Fruit fly (Drosophila melanogaster) whole organism, embryonic: ENCODE measurements around the gene Esyt2.

Experiments
- Atf3 ChIP-seq: fragments of 200-800 bp; sonication (Bioruptor generic); optimal IDR thresholded peaks from 3 replicates; lab custom pipeline; 2016; ENCODE audit warnings: missing biosample characterization, missing genetic modification characterization
- Bgb ChIP-seq: fragments of 200-800 bp; sonication (Bioruptor generic); IDR thresholded peaks from 2 replicates; pipeline ENCODE4 v1.3.6; 2022; ENCODE audit warnings: missing biosample characterization, missing genetic modification characterization; ENCODE audit not compliant: partially characterized antibody
- Bteb2 ChIP-seq: fragments of 200-800 bp; sonication (Bioruptor generic); optimal IDR thresholded peaks from 2 replicates; lab custom pipeline; 2016; ENCODE audit warnings: missing biosample characterization, missing genetic modification characterization
- CG10462 ChIP-seq: fragments of 200-800 bp; sonication (Bioruptor generic); optimal IDR thresholded peaks from 2 replicates; lab custom pipeline; 2016; ENCODE audit warnings: missing biosample characterization, missing genetic modification characterization
- CG11560 ChIP-seq: fragments of 200-800 bp; sonication (Bioruptor generic); IDR thresholded peaks from 3 replicates; pipeline ENCODE4 v1.3.6; 2022; ENCODE audit warnings: missing biosample characterization, missing genetic modification characterization
- CG12219 ChIP-seq: fragments of 200-800 bp; sonication (Bioruptor generic); optimal IDR thresholded peaks from 3 replicates; lab custom pipeline; 2018; ENCODE audit warnings: missing biosample characterization, mild to moderate bottlenecking, missing genetic modification characterization
- CG12391 ChIP-seq: fragments of 200-800 bp; sonication (Bioruptor generic); optimal IDR thresholded peaks from 3 replicates; lab custom pipeline; 2018; ENCODE audit warnings: missing biosample characterization, mild to moderate bottlenecking, missing genetic modification characterization, moderate library complexity
- CG13894 ChIP-seq: fragments of 200-800 bp; sonication (Bioruptor generic); optimal IDR thresholded peaks from 3 replicates; lab custom pipeline; 2018; ENCODE audit warnings: missing biosample characterization, mild to moderate bottlenecking, missing genetic modification characterization, moderate library complexity
- CG14710 ChIP-seq: fragments of 200-800 bp; sonication (Bioruptor generic); optimal IDR thresholded peaks from 3 replicates; lab custom pipeline; 2019; ENCODE audit warnings: missing biosample characterization, mild to moderate bottlenecking, missing genetic modification characterization, moderate library complexity
- CG17186 ChIP-seq: fragments of 200-800 bp; sonication (Bioruptor generic); optimal IDR thresholded peaks from 3 replicates; lab custom pipeline; 2017; ENCODE audit warnings: missing biosample characterization, missing genetic modification reagents, missing genetic modification characterization
- CG2889 ChIP-seq: fragments of 200-800 bp; sonication (Bioruptor generic); IDR thresholded peaks from 3 replicates; pipeline ENCODE4 v1.3.6; 2022; ENCODE audit warnings: missing biosample characterization, missing genetic modification characterization
- CG7928 ChIP-seq: fragments of 200-800 bp; sonication (Bioruptor generic); optimal IDR thresholded peaks from 2 replicates; lab custom pipeline; 2017; ENCODE audit warnings: missing biosample characterization, mild to moderate bottlenecking, missing genetic modification characterization
- CG8765 ChIP-seq: fragments of 200-800 bp; sonication (Bioruptor generic); IDR thresholded peaks from 2 replicates; pipeline ENCODE4 v1.3.6; 2022; ENCODE audit warnings: missing biosample characterization, missing genetic modification characterization
- CG9727 ChIP-seq: fragments of 200-800 bp; sonication (Bioruptor generic); optimal IDR thresholded peaks from 3 replicates; lab custom pipeline; 2017; ENCODE audit warnings: missing biosample characterization, mild to moderate bottlenecking, missing genetic modification characterization
- Camta ChIP-seq: fragments of 200-800 bp; sonication (Bioruptor generic); optimal IDR thresholded peaks from 2 replicates; lab custom pipeline; 2016; ENCODE audit warnings: missing biosample characterization, missing genetic modification characterization
- D19B ChIP-seq: fragments of 200-800 bp; sonication (Bioruptor generic); optimal IDR thresholded peaks from 2 replicates; lab custom pipeline; 2017; ENCODE audit warnings: missing biosample characterization, mild to moderate bottlenecking, missing genetic modification characterization
- Deaf1 ChIP-seq: fragments of 200-800 bp; optimal IDR thresholded peaks from 3 replicates; lab custom pipeline; 2019; ENCODE audit warnings: missing biosample characterization, mild to moderate bottlenecking, missing genetic modification characterization, moderate library complexity
- Doc3 ChIP-seq: fragments of 200-800 bp; sonication (Bioruptor generic); IDR thresholded peaks from 3 replicates; pipeline ENCODE4 v1.3.6; 2022; ENCODE audit warnings: missing biosample characterization, missing genetic modification characterization; ENCODE audit not compliant: partially characterized antibody
- Fer3 ChIP-seq: fragments of 200-800 bp; sonication (Bioruptor generic); optimal IDR thresholded peaks from 2 replicates; lab custom pipeline; 2018; ENCODE audit warnings: missing biosample characterization, mild to moderate bottlenecking, missing genetic modification characterization, moderate library complexity
- Hr78 ChIP-seq, 2 experiments: fragments of 200-800 bp in 1 of 2; fragments of >200 bp in 1 of 2; sonication (Bioruptor generic) in 1 of 2; optimal IDR thresholded peaks; 2 replicates each; lab custom pipeline; 2017 to 2019; ENCODE audit warnings: missing biosample characterization in 2 of 2, missing genetic modification characterization in 2 of 2, mild to moderate bottlenecking in 1 of 2, moderate library complexity in 1 of 2
- Hsf ChIP-seq: fragments of 200-800 bp; sonication (Bioruptor generic); optimal IDR thresholded peaks from 3 replicates; lab custom pipeline; 2016; ENCODE audit warnings: missing biosample characterization, missing genetic modification characterization
- Max ChIP-seq: fragments of 200-800 bp; sonication (Bioruptor generic); optimal IDR thresholded peaks from 2 replicates; lab custom pipeline; 2016; ENCODE audit warnings: missing biosample characterization, mild to moderate bottlenecking, missing genetic modification characterization
- Mrtf ChIP-seq: fragments of 200-800 bp; sonication (Bioruptor generic); IDR thresholded peaks from 3 replicates; pipeline ENCODE4 v1.3.6; 2022; ENCODE audit warnings: missing biosample characterization, missing genetic modification characterization
- Rfx ChIP-seq: fragments of 200-800 bp; sonication (Bioruptor generic); IDR thresholded peaks from 2 replicates; pipeline ENCODE4 v1.3.6; 2022; ENCODE audit warnings: missing biosample characterization, missing genetic modification characterization
- ab ChIP-seq: fragments of 200-800 bp; sonication (Bioruptor generic); optimal IDR thresholded peaks from 2 replicates; lab custom pipeline; 2016; ENCODE audit warnings: missing biosample characterization, missing genetic modification characterization
- abd-A ChIP-seq: fragments of 200-800 bp; sonication (Bioruptor generic); optimal IDR thresholded peaks from 3 replicates; lab custom pipeline; 2019; ENCODE audit warnings: missing biosample characterization, mild to moderate bottlenecking, missing genetic modification characterization, moderate library complexity
- bowl ChIP-seq: fragments of 200-800 bp; sonication (Bioruptor generic); IDR thresholded peaks from 2 replicates; pipeline ENCODE4 v1.3.6; 2022; ENCODE audit warnings: missing biosample characterization, missing genetic modification characterization
- chif ChIP-seq, 2 experiments: fragments of 200-800 bp; sonication (Bioruptor generic); optimal IDR thresholded peaks; 3 replicates each; lab custom pipeline; 2016; ENCODE audit warnings: missing biosample characterization in 2 of 2, missing genetic modification characterization in 2 of 2
- chinmo ChIP-seq: fragments of 200-800 bp; sonication (Bioruptor generic); IDR thresholded peaks from 4 replicates; pipeline ENCODE4 v1.3.6; 2022; ENCODE audit warnings: missing biosample characterization, missing genetic modification characterization; ENCODE audit not compliant: partially characterized antibody
- corto ChIP-seq: fragments of 200-800 bp; sonication (Bioruptor generic); optimal IDR thresholded peaks from 2 replicates; lab custom pipeline; 2016; ENCODE audit warnings: missing biosample characterization, mild to moderate bottlenecking, missing genetic modification characterization, moderate library complexity
- disco-r ChIP-seq: fragments of 200-800 bp; sonication (Bioruptor generic); optimal IDR thresholded peaks from 2 replicates; lab custom pipeline; 2016; ENCODE audit warnings: missing biosample characterization, missing genetic modification characterization
- esg ChIP-seq: fragments of 200-800 bp; sonication (Bioruptor generic); conservative IDR thresholded peaks from 2 replicates; pipeline ENCODE4 v1.3.6; 2022; ENCODE audit warnings: missing biosample characterization, missing genetic modification characterization
- eyg ChIP-seq: fragments of 200-800 bp; sonication (Bioruptor generic); optimal IDR thresholded peaks from 3 replicates; lab custom pipeline; 2016; ENCODE audit warnings: missing biosample characterization, missing genetic modification characterization
- ftz-f1 ChIP-seq: fragments of 200-800 bp; sonication (Bioruptor generic); optimal IDR thresholded peaks from 2 replicates; lab custom pipeline; 2016; ENCODE audit warnings: missing biosample characterization, missing genetic modification characterization
- grn ChIP-seq: fragments of 200-800 bp; sonication (Bioruptor generic); optimal IDR thresholded peaks from 3 replicates; lab custom pipeline; 2017; ENCODE audit warnings: missing biosample characterization, missing genetic modification characterization
- gsb ChIP-seq: fragments of 200-800 bp; sonication (Bioruptor generic); IDR thresholded peaks from 2 replicates; pipeline ENCODE4 v1.3.6; 2022; ENCODE audit warnings: missing biosample characterization, missing genetic modification characterization
- ham ChIP-seq: fragments of 200-800 bp; sonication (Bioruptor generic); IDR thresholded peaks from 2 replicates; pipeline ENCODE4 v1.3.6; 2022; ENCODE audit warnings: missing biosample characterization, missing genetic modification characterization
- inv ChIP-seq: fragments of 200-800 bp; sonication (Bioruptor generic); IDR thresholded peaks from 2 replicates; pipeline ENCODE4 v1.3.6; 2022; ENCODE audit warnings: missing biosample characterization, missing genetic modification characterization; ENCODE audit not compliant: partially characterized antibody
- kni ChIP-seq: fragments of 200-800 bp; sonication (Bioruptor generic); optimal IDR thresholded peaks from 3 replicates; lab custom pipeline; 2017; ENCODE audit warnings: mild to moderate bottlenecking, missing biosample characterization, missing genetic modification reagents, missing genetic modification characterization
- knrl ChIP-seq: fragments of 200-800 bp; sonication (Bioruptor generic); IDR thresholded peaks from 3 replicates; pipeline ENCODE4 v1.3.6; 2022; ENCODE audit warnings: missing biosample characterization, missing genetic modification characterization; ENCODE audit not compliant: partially characterized antibody
- lbe ChIP-seq: fragments of 200-800 bp; sonication (Bioruptor generic); optimal IDR thresholded peaks from 2 replicates; lab custom pipeline; 2016; ENCODE audit warnings: missing biosample characterization, mild to moderate bottlenecking, missing genetic modification characterization
- maf-S ChIP-seq: fragments of 200-800 bp; sonication (Bioruptor generic); optimal IDR thresholded peaks from 2 replicates; lab custom pipeline; 2016; ENCODE audit warnings: missing biosample characterization, missing genetic modification characterization
- sens ChIP-seq: fragments of 200-800 bp; sonication (Bioruptor generic); peaks from one replicate; lab custom pipeline; 2016; ENCODE audit warnings: missing biosample characterization, missing genetic modification characterization
- sima ChIP-seq: fragments of 200-800 bp; sonication (Bioruptor generic); optimal IDR thresholded peaks from 2 replicates; lab custom pipeline; 2016; ENCODE audit warnings: missing biosample characterization, missing genetic modification characterization
- stc ChIP-seq: fragments of 200-800 bp; sonication (Bioruptor generic); IDR thresholded peaks from 2 replicates; pipeline ENCODE4 v1.3.6; 2022; ENCODE audit warnings: missing biosample characterization, missing genetic modification characterization
- sug ChIP-seq: fragments of 200-800 bp; optimal IDR thresholded peaks from 2 replicates; lab custom pipeline; 2019; ENCODE audit warnings: missing biosample characterization, mild to moderate bottlenecking, missing genetic modification characterization, moderate library complexity
- tin ChIP-seq: fragments of 200-800 bp; sonication (Bioruptor generic); optimal IDR thresholded peaks from 3 replicates; lab custom pipeline; 2016; ENCODE audit warnings: missing biosample characterization, missing genetic modification characterization
- toy ChIP-seq: fragments of 200-800 bp; sonication (Bioruptor generic); IDR thresholded peaks from 2 replicates; pipeline ENCODE4 v1.3.6; 2022; ENCODE audit warnings: missing biosample characterization, missing genetic modification characterization
- ttk ChIP-seq: fragments of 200-800 bp; sonication (Bioruptor generic); IDR thresholded peaks from 2 replicates; pipeline ENCODE4 v2.1.2; 2022; ENCODE audit warnings: missing biosample characterization, missing genetic modification characterization
- zf30C ChIP-seq: fragments of 200-800 bp; sonication (Bioruptor generic); optimal IDR thresholded peaks from 3 replicates; lab custom pipeline; 2018; ENCODE audit warnings: missing biosample characterization, mild to moderate bottlenecking, missing genetic modification characterization

The Esyt2 gene

DNA sequence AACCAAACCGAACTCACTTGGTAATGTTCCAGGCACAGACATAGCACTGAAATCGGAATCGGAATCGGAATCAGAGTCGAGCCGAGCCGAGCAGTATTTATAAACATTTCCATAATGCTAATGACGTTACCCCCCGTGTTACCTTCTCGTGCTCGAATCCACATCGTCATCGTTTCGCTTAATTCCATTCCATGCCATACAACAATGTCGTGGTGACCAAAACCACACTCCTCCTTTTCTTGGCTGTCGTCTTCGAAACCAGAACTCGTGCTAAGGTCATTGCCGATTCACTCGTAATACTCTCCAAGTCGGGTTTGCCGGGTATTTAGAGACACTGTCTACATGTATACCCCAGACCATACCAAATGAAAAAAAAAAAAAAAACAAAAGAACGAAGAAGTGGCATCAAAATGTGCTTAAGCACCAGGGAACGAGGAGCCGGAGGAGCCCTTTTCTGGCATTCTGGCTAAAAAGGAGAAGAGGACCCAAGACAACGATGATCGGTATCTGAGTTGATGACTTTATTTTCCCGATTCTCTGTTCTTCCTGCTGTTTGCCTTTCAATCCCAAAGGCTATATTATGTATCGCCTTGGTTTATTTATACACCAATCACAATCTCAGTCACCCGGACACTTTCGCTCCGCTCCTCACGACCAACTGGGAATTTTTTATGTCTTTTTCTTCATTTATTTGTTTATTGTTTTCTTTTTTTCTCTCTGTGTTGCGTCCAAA, 59.0 kb downstream of the Esyt2 start (continued):
- no peak for TF ChIP-seq CG2889 (GFP tag; lab: Robert Waterston, UW)
- TF ChIP-seq tin: no peak
- no peak for TF ChIP-seq inv (GFP tag; lab: Robert Waterston, UW)
- peak; percentile 77 for TF ChIP-seq Deaf1 (tag; lab: Kevin White, UChicago)
- TF ChIP-seq ab (GFP tag; lab: Kevin White, UChicago): no peak
- peak; percentile 81 for TF ChIP-seq CG13894 (tag; lab: Kevin White, UChicago)
- no peak for TF ChIP-seq CG12219 (GFP tag; lab: Kevin White, UChicago)
- no peak for TF ChIP-seq stc (GFP tag; lab: Robert Waterston, UW)
- no peak for TF ChIP-seq Camta
- no peak for TF ChIP-seq disco-r (GFP tag; lab: Kevin White, UChicago)
- TF ChIP-seq sima (GFP tag; lab: Kevin White, UChicago): no peak
- no peak for TF ChIP-seq CG8765 (GFP tag; lab: Robert Waterston, UW)
- TF ChIP-seq chinmo: peak; percentile 67; the same call in 2 of the 4 replicates
- TF ChIP-seq zf30C: peak; percentile 45
- TF ChIP-seq Fer3 (tag; lab: Kevin White, UChicago): no peak
- no peak for TF ChIP-seq ftz-f1 (GFP tag; lab: Kevin White, UChicago)
- peak; percentile 10 for TF ChIP-seq CG9727 (GFP tag; lab: Kevin White, UChicago)
- TF ChIP-seq Bteb2 (GFP tag; lab: Kevin White, UChicago): no peak
- peak; percentile 58 for TF ChIP-seq corto (GFP tag; lab: Kevin White, UChicago)
- no peak for TF ChIP-seq ham (GFP tag; lab: Robert Waterston, UW)
- TF ChIP-seq knrl (GFP tag; lab: Robert Waterston, UW): no peak
- TF ChIP-seq Hsf (GFP tag; lab: Kevin White, UChicago): no peak
- TF ChIP-seq maf-S: no peak
- TF ChIP-seq gsb (GFP tag; lab: Robert Waterston, UW): no peak
- no peak for TF ChIP-seq Atf3 (GFP tag; lab: Kevin White, UChicago)
- no peak for TF ChIP-seq Hr78 (GFP tag; optimal IDR thresholded peaks at IDR 0.05; lab: Kevin White, UChicago)
- TF ChIP-seq chif (GFP tag; optimal IDR thresholded peaks at IDR 0.05; lab: Kevin White, UChicago): no peak
- TF ChIP-seq Doc3: no peak
- peak; percentile 83 for TF ChIP-seq sens
- TF ChIP-seq CG7928 (GFP tag; lab: Kevin White, UChicago): no peak
- no peak for TF ChIP-seq ttk (GFP tag; lab: Robert Waterston, UW)
- TF ChIP-seq esg (GFP tag; lab: Robert Waterston, UW): no peak
- no peak for TF ChIP-seq Mrtf (GFP tag; lab: Robert Waterston, UW)
- TF ChIP-seq sug (tag; lab: Kevin White, UChicago): peak; percentile 3
- peak; percentile 1 for TF ChIP-seq kni
- TF ChIP-seq abd-A (tag; lab: Kevin White, UChicago): peak; percentile 42
- no peak for TF ChIP-seq CG12391 (tag; lab: Kevin White, UChicago)
- TF ChIP-seq D19B (GFP tag; lab: Kevin White, UChicago): no peak
- TF ChIP-seq Bgb (GFP tag; lab: Robert Waterston, UW): 0 out of 2 replicates have a peak, but pooled peaks have one; percentile 7
- no peak for TF ChIP-seq Rfx
- TF ChIP-seq CG17186 (GFP tag; lab: Kevin White, UChicago): no peak
- TF ChIP-seq CG14710: no peak
- no peak for TF ChIP-seq bowl (GFP tag; lab: Robert Waterston, UW)
- no peak for TF ChIP-seq Max (GFP tag; lab: Kevin White, UChicago)
- TF ChIP-seq grn (GFP tag; lab: Kevin White, UChicago): peak; percentile 47
- no peak for TF ChIP-seq CG10462 (GFP tag; lab: Kevin White, UChicago)
- no peak for TF ChIP-seq toy (GFP tag; lab: Robert Waterston, UW)
- no peak for TF ChIP-seq CG11560
- no peak for TF ChIP-seq eyg (GFP tag; lab: Kevin White, UChicago)
- peak; percentile 62 for TF ChIP-seq lbe
